Worm (Caenorhabditis elegans) whole organism, L4 larva: ENCODE measurements around the gene gad-1.

ENCODE experiments used
- F10B5.3 ChIP-seq: sonication (generic microtip); optimal IDR thresholded peaks from 2 replicates; lab custom pipeline; 2016; ENCODE audit warnings: mild to moderate bottlenecking, missing genetic modification characterization, missing compliant biosample characterization
- F37D6.2 ChIP-seq: sonication (generic microtip); optimal IDR thresholded peaks from 2 replicates; lab custom pipeline; 2016; ENCODE audit warnings: mild to moderate bottlenecking, missing genetic modification characterization, missing compliant biosample characterization
- T20F7.1 ChIP-seq: fragments of 200-800 bp; sonication (Bioruptor generic); optimal IDR thresholded peaks from 2 replicates; lab custom pipeline; 2018; ENCODE audit warnings: mild to moderate bottlenecking, missing genetic modification characterization, missing compliant biosample characterization
- Y105C5A.15 ChIP-seq: fragments of 200-800 bp; sonication (Bioruptor generic); IDR thresholded peaks from 2 replicates; pipeline ENCODE4 v1.3.6; 2022; ENCODE audit warnings: missing genetic modification characterization, missing compliant biosample characterization
- ZK546.5 ChIP-seq, 2 experiments: sonication (generic microtip); optimal IDR thresholded peaks; 2 replicates each; lab custom pipeline; 2017; ENCODE audit warnings: missing biosample characterization in 2 of 2, missing genetic modification characterization in 2 of 2
- ceh-20 ChIP-seq: fragments of 200-800 bp; sonication (Bioruptor generic); IDR thresholded peaks from 2 replicates; pipeline ENCODE4 v1.3.6; 2022; ENCODE audit warnings: missing genetic modification reagents, missing genetic modification characterization, missing compliant biosample characterization
- ceh-32 ChIP-seq: sonication (generic microtip); optimal IDR thresholded peaks from 2 replicates; lab custom pipeline; 2016; ENCODE audit warnings: mild to moderate bottlenecking, missing genetic modification characterization, missing compliant biosample characterization; ENCODE audit not compliant: poor library complexity
- ceh-44 ChIP-seq: fragments of 200-800 bp; sonication (Bioruptor generic); IDR thresholded peaks from 2 replicates; pipeline ENCODE4 v1.3.6; 2022; ENCODE audit warnings: missing genetic modification reagents, missing genetic modification characterization, missing compliant biosample characterization
- ceh-62 ChIP-seq: sonication (generic microtip); optimal IDR thresholded peaks from 2 replicates; lab custom pipeline; 2017; ENCODE audit warnings: missing biosample characterization, missing genetic modification characterization
- daf-12 ChIP-seq: fragments of 150-350 bp; optimal IDR thresholded peaks from 2 replicates; lab custom pipeline; 2014; ENCODE audit warnings: missing biosample characterization, missing genetic modification reagents, missing genetic modification characterization
- daf-16 ChIP-seq, 3 experiments: sonication (generic microtip); optimal IDR thresholded peaks; 2 replicates each; lab custom pipeline; 2016 to 2017; ENCODE audit warnings: missing genetic modification characterization in 3 of 3, missing genetic modification reagents in 3 of 3, mild to moderate bottlenecking in 2 of 3, missing compliant biosample characterization in 2 of 3, missing biosample characterization in 1 of 3, moderate library complexity in 1 of 3
- dmd-6 ChIP-seq: fragments of 200-800 bp; sonication (Bioruptor generic); IDR thresholded peaks from 2 replicates; pipeline ENCODE4 v1.3.6; 2022; ENCODE audit warnings: missing genetic modification reagents, missing genetic modification characterization, missing compliant biosample characterization
- dmd-8 ChIP-seq: fragments of 200-800 bp; sonication (Bioruptor generic); IDR thresholded peaks from 2 replicates; pipeline ENCODE4 v1.3.6; 2022; ENCODE audit warnings: missing genetic modification characterization, missing compliant biosample characterization
- dve-1 ChIP-seq: sonication (generic microtip); optimal IDR thresholded peaks from 2 replicates; lab custom pipeline; 2017; ENCODE audit warnings: antibody characterized with exemption, mild to moderate bottlenecking, missing genetic modification characterization, missing compliant biosample characterization; ENCODE audit not compliant: insufficient read depth
- fos-1 ChIP-seq: fragments of 150-350 bp; optimal IDR thresholded peaks from 2 replicates; lab custom pipeline; 2014; ENCODE audit warnings: missing biosample characterization, missing genetic modification characterization
- gei-8 ChIP-seq: fragments of 200-800 bp; sonication (Bioruptor generic); optimal IDR thresholded peaks from 2 replicates; lab custom pipeline; 2018; ENCODE audit warnings: mild to moderate bottlenecking, missing genetic modification characterization, missing compliant biosample characterization
- hlh-11 ChIP-seq: fragments of 200-800 bp; sonication (Bioruptor generic); optimal IDR thresholded peaks from 2 replicates; lab custom pipeline; 2018; ENCODE audit warnings: mild to moderate bottlenecking, missing genetic modification characterization, missing compliant biosample characterization
- hlh-30 ChIP-seq: sonication (generic microtip); optimal IDR thresholded peaks from 2 replicates; lab custom pipeline; 2017; ENCODE audit warnings: antibody characterized with exemption, mild to moderate bottlenecking, missing genetic modification characterization, missing compliant biosample characterization; ENCODE audit not compliant: insufficient read depth
- jun-1 ChIP-seq: fragments of 150-350 bp; optimal IDR thresholded peaks from 2 replicates; lab custom pipeline; 2014; ENCODE audit warnings: missing biosample characterization, missing genetic modification reagents, missing genetic modification characterization
- lim-7 ChIP-seq: fragments of 200-800 bp; sonication (Bioruptor generic); IDR thresholded peaks from 2 replicates; pipeline ENCODE4 v1.3.6; 2022; ENCODE audit warnings: missing genetic modification characterization, missing compliant biosample characterization
- lin-1 ChIP-seq: fragments of 200-800 bp; sonication (Bioruptor generic); IDR thresholded peaks from 2 replicates; pipeline ENCODE4 v1.3.6; 2022; ENCODE audit warnings: missing genetic modification reagents, missing genetic modification characterization, missing compliant biosample characterization
- lir-3 ChIP-seq: sonication (generic microtip); optimal IDR thresholded peaks from 2 replicates; lab custom pipeline; 2016; ENCODE audit warnings: mild to moderate bottlenecking, missing genetic modification characterization, missing compliant biosample characterization
- lsy-2 ChIP-seq, 2 experiments: fragments of 150-350 bp in 1 of 2; sonication (generic microtip) in 1 of 2; optimal IDR thresholded peaks; 2 replicates each; lab custom pipeline; 2014 to 2017; ENCODE audit warnings: missing biosample characterization in 2 of 2, missing genetic modification characterization in 2 of 2
- mdl-1 ChIP-seq, 2 experiments: fragments of 150-350 bp in 1 of 2; sonication (generic microtip) in 1 of 2; optimal IDR thresholded peaks; 2 replicates each; lab custom pipeline; 2014 to 2017; ENCODE audit warnings: missing biosample characterization in 2 of 2, missing genetic modification characterization in 2 of 2
- mep-1 ChIP-seq: fragments of 150-350 bp; sonication (generic microtip); optimal IDR thresholded peaks from 3 replicates; lab custom pipeline; 2014; ENCODE audit warnings: missing biosample characterization, missing genetic modification characterization
- mxl-3 ChIP-seq: fragments of 200-800 bp; sonication (Bioruptor generic); optimal IDR thresholded peaks from 2 replicates; lab custom pipeline; 2018; ENCODE audit warnings: mild to moderate bottlenecking, missing genetic modification characterization, missing compliant biosample characterization
- nhr-102 ChIP-seq: sonication (generic microtip); optimal IDR thresholded peaks from 2 replicates; lab custom pipeline; 2016; ENCODE audit warnings: mild to moderate bottlenecking, missing genetic modification characterization, moderate library complexity, missing compliant biosample characterization
- nhr-111 ChIP-seq: fragments of 200-800 bp; sonication (Bioruptor generic); optimal IDR thresholded peaks from 2 replicates; lab custom pipeline; 2018; ENCODE audit warnings: mild to moderate bottlenecking, missing genetic modification characterization, missing compliant biosample characterization
- nhr-237 ChIP-seq: sonication (generic microtip); optimal IDR thresholded peaks from 2 replicates; lab custom pipeline; 2017; ENCODE audit warnings: missing biosample characterization, missing genetic modification characterization
- nhr-28 ChIP-seq: fragments of 150-350 bp; optimal IDR thresholded peaks from 2 replicates; lab custom pipeline; 2014; ENCODE audit warnings: missing biosample characterization, missing genetic modification characterization
- nhr-48 ChIP-seq: sonication (generic microtip); optimal IDR thresholded peaks from 2 replicates; lab custom pipeline; 2016; ENCODE audit warnings: mild to moderate bottlenecking, missing genetic modification characterization, missing compliant biosample characterization
- nhr-77 ChIP-seq: fragments of 150-350 bp; optimal IDR thresholded peaks from 2 replicates; lab custom pipeline; 2014; ENCODE audit warnings: missing biosample characterization, missing genetic modification characterization
- php-3 ChIP-seq: fragments of 200-800 bp; sonication (Bioruptor generic); IDR thresholded peaks from 2 replicates; pipeline ENCODE4 v1.3.6; 2022; ENCODE audit warnings: missing genetic modification reagents, missing genetic modification characterization, missing compliant biosample characterization
- pqm-1 ChIP-seq: sonication (generic microtip); optimal IDR thresholded peaks from 2 replicates; lab custom pipeline; 2017; ENCODE audit warnings: missing biosample characterization, missing genetic modification characterization
- spr-1 ChIP-seq: sonication (generic microtip); optimal IDR thresholded peaks from 2 replicates; lab custom pipeline; 2016; ENCODE audit warnings: mild to moderate bottlenecking, missing genetic modification characterization, missing compliant biosample characterization
- tra-1 ChIP-seq: fragments of 200-800 bp; sonication (Bioruptor generic); IDR thresholded peaks from 2 replicates; pipeline ENCODE4 v1.3.6; 2022; ENCODE audit warnings: missing genetic modification reagents, missing genetic modification characterization, missing compliant biosample characterization
- unc-62 ChIP-seq, 3 experiments: fragments of 150-350 bp in 1 of 3; sonication (generic microtip); optimal IDR thresholded peaks in 2 of 3; peaks in 1 of 3; 1 replicate in 1 of 3; 2 replicates in 2 of 3; lab custom pipeline; 2014 to 2017; ENCODE audit warnings: missing biosample characterization in 3 of 3, missing genetic modification characterization in 3 of 3, missing genetic modification reagents in 3 of 3, missing genotype in 1 of 3

gad-1 gene

ce11 chrV:6411161-6411560 is 22.1 kb downstream of the gad-1 start:
- no peak for TF ChIP-seq ceh-32
- no peak for TF ChIP-seq Y105C5A.15
- TF ChIP-seq ceh-20 (GFP tag; lab: Robert Waterston, UW): peak; percentile 68
- TF ChIP-seq ceh-62 (tag; lab: Kevin White, UChicago): no peak
- no peak for TF ChIP-seq lir-3 (tag; lab: Kevin White, UChicago)
- no peak for TF ChIP-seq ceh-44 (GFP tag; lab: Robert Waterston, UW)
- peak; percentile 74 for TF ChIP-seq dve-1 (tag; lab: Kevin White, UChicago)
- TF ChIP-seq dmd-8 (GFP tag; lab: Robert Waterston, UW): no peak
- TF ChIP-seq F10B5.3 (tag; lab: Kevin White, UChicago): no peak
- TF ChIP-seq nhr-28 (tag; lab: Kevin White, UChicago): peak; percentile 91
- TF ChIP-seq dmd-6 (GFP tag; lab: Robert Waterston, UW): peak; percentile 93
- peak; percentile 54 for TF ChIP-seq nhr-77
- no peak for TF ChIP-seq nhr-111 (GFP tag; lab: Kevin White, UChicago)
- peak; percentile 21 for TF ChIP-seq mep-1 (tag; lab: Kevin White, UChicago)
- TF ChIP-seq unc-62 (GFP tag; optimal IDR thresholded peaks at IDR 0.05 in 1 of 2; lab: Kevin White, UChicago): peak in 1 of 2 experiments; percentile 25
- TF ChIP-seq unc-62 (tag; optimal IDR thresholded peaks at IDR 0.05; lab: Kevin White, UChicago): no peak
- TF ChIP-seq spr-1 (tag; lab: Kevin White, UChicago): no peak
- TF ChIP-seq mdl-1 (tag; optimal IDR thresholded peaks at IDR 0.05; lab: Kevin White, UChicago): peak in 1 of 2 experiments; percentile 75
- TF ChIP-seq mxl-3: peak; percentile 17
- TF ChIP-seq ZK546.5 (tag; optimal IDR thresholded peaks at IDR 0.05; lab: Kevin White, UChicago): no peak
- TF ChIP-seq nhr-48: peak; percentile 37
- peak; percentile 99 for TF ChIP-seq php-3
- TF ChIP-seq daf-12 (tag; lab: Kevin White, UChicago): no peak
- no peak for TF ChIP-seq jun-1
- TF ChIP-seq nhr-102 (tag; lab: Kevin White, UChicago): peak; percentile 31
- TF ChIP-seq hlh-11 (tag; lab: Kevin White, UChicago): peak; percentile 72
- TF ChIP-seq lim-7 (GFP tag; lab: Robert Waterston, UW): no peak
- peak; percentile 50 for TF ChIP-seq hlh-30 (tag; lab: Kevin White, UChicago)
- no peak for TF ChIP-seq F37D6.2 (tag; lab: Kevin White, UChicago)
- TF ChIP-seq fos-1 (tag; lab: Kevin White, UChicago): no peak
- TF ChIP-seq lsy-2 (tag; optimal IDR thresholded peaks at IDR 0.05; lab: Kevin White, UChicago): peak in 1 of 2 experiments; percentile 38
- TF ChIP-seq daf-16 (GFP tag; optimal IDR thresholded peaks at IDR 0.05; lab: Kevin White, UChicago): no peak
- peak; percentile 34 for TF ChIP-seq daf-16 (tag; optimal IDR thresholded peaks at IDR 0.05; lab: Kevin White, UChicago)
- TF ChIP-seq T20F7.1 (GFP tag; lab: Kevin White, UChicago): peak; percentile 31
- peak; percentile 67; the same call in 1 of the 2 replicates for TF ChIP-seq tra-1 (GFP tag; lab: Robert Waterston, UW)
- 0 out of 2 replicates have a peak, but pooled peaks have one; percentile 11 for TF ChIP-seq lin-1 (GFP tag; lab: Robert Waterston, UW)
- TF ChIP-seq pqm-1: peak; percentile 84

ce11 chrV:6408733-6409227 is 24.5 kb downstream of the gad-1 start, which contains the start of gene bcf-1:
bcf-1 (minus strand) TSS chrV:6408783.
- TF ChIP-seq nhr-237 (tag; lab: Kevin White, UChicago) (no peak), mxl-3 (no peak), nhr-28 (tag; lab: Kevin White, UChicago) (peak; percentile 29), php-3 (0 out of 2 replicates have a peak, but pooled peaks have one; percentile 52), dmd-6 (GFP tag; lab: Robert Waterston, UW) (peak; percentile 63), daf-16 (GFP tag; optimal IDR thresholded peaks at IDR 0.05; lab: Kevin White, UChicago) (no peak), daf-16 (tag; optimal IDR thresholded peaks at IDR 0.05; lab: Kevin White, UChicago) (no peak), hlh-11 (tag; lab: Kevin White, UChicago) (peak; percentile 33), gei-8 (GFP tag; lab: Kevin White, UChicago) (no peak), pqm-1 (peak; percentile 79)
